Worm (Caenorhabditis elegans): ENCODE data around the gene T06E6.10.

T06E6.10 gene

DNA sequence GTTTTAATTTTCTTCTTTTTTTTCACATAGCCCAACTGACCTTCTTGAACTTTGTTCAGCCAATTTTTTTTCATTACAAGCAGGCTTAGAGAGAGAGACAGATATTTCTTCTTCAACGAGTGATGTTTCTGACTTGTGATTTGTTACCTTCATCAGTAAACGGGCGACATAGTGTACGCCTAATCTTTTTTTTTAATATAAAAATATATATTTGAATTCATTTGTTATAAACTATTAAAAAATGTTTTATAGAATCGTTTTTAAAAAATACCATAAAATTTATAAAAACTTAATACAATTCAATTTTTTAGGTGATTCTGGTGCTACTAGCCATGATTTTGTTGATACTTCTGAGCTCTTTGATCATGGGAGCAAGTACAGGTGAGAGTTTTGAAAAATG, at the start of gene T06E6.10:
TSS of gene T06E6.10 (plus strand) at position 301 of the 400 bp plus-strand sequence.
- TF ChIP-seq ztf-22 (GFP tag; optimal IDR thresholded peaks at IDR 0.05) (no peak), T07F8.4 (tag; optimal IDR thresholded peaks at IDR 0.05) (no peak), hlh-26 (GFP tag; conservative IDR thresholded peaks at IDR 0.05) (no peak), F57C9.4 (tag; optimal IDR thresholded peaks at IDR 0.05) (no peak), Y56A3A.18 (GFP tag; IDR thresholded peaks at IDR 0.05) (no peak), bed-2 (GFP tag; IDR thresholded peaks at IDR 0.05) (no peak), unc-62 (GFP tag; optimal IDR thresholded peaks at IDR 0.05) (no peak), egl-18 (GFP tag; IDR thresholded peaks at IDR 0.05) (no peak), F49E8.2 (tag; optimal IDR thresholded peaks at IDR 0.05; ENCODE audit: insufficient read depth) (no peak), Y53F4B.3 (GFP tag; IDR thresholded peaks at IDR 0.05) (no peak), let-607 (tag; optimal IDR thresholded peaks at IDR 0.05) (no peak), ZK185.1 (tag; optimal IDR thresholded peaks at IDR 0.05; ENCODE audit: poor library complexity, severe bottlenecking) (no peak), ztf-26 (tag; optimal IDR thresholded peaks at IDR 0.05) (no peak), pbrm-1 (GFP tag; IDR thresholded peaks at IDR 0.05) (no peak), nhr-80 (tag; optimal IDR thresholded peaks at IDR 0.05) (no peak), egl-44 (GFP tag; IDR thresholded peaks at IDR 0.05) (no peak), athp-1 (tag; optimal IDR thresholded peaks at IDR 0.05) (no peak), attf-6 (GFP tag; IDR thresholded peaks at IDR 0.05) (no peak)

DNA sequence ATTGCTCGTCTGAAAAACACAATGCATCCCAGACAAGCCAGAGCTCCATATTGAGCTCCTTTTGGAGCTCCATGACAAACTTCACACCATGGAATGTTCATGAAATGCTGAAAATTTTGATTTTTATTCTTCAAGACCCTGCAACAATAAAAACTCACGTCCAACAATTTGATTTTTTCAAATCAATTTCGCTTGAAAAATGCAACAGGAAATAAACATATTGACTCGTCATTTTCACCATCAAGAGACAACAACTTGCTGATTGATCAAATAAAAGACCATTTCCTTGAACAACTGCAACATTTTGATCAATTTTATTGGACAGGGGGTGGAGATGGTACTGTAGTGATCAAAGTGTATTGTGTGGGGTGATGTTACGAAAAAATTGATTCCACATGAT, 48.2 kb upstream of the T06E6.10 start, which contains the start of gene nhr-269:
TSS of gene nhr-269 (minus strand) at position 101 of the 400 bp plus-strand sequence.
- TF ChIP-seq B0261.1 (tag; optimal IDR thresholded peaks at IDR 0.05), result no peak
- TF ChIP-seq Y53F4B.3 (GFP tag; IDR thresholded peaks at IDR 0.05), result no peak
- TF ChIP-seq lin-40 (tag; optimal IDR thresholded peaks at IDR 0.05), result no peak
- TF ChIP-seq die-1 (tag; optimal IDR thresholded peaks at IDR 0.05), result no peak
- TF ChIP-seq hmg-1.2 (GFP tag; IDR thresholded peaks at IDR 0.05), result no peak
- no peak for TF ChIP-seq tlf-1 (GFP tag; optimal IDR thresholded peaks at IDR 0.05)
- no peak for TF ChIP-seq D2030.7 (GFP tag; IDR thresholded peaks at IDR 0.05)
- TF ChIP-seq ceh-91 (GFP tag; IDR thresholded peaks at IDR 0.05), result no peak
- no peak for TF ChIP-seq unc-130 (GFP tag; optimal IDR thresholded peaks at IDR 0.05)
- TF ChIP-seq F39B2.1 (GFP tag; IDR thresholded peaks at IDR 0.05), result no peak

DNA sequence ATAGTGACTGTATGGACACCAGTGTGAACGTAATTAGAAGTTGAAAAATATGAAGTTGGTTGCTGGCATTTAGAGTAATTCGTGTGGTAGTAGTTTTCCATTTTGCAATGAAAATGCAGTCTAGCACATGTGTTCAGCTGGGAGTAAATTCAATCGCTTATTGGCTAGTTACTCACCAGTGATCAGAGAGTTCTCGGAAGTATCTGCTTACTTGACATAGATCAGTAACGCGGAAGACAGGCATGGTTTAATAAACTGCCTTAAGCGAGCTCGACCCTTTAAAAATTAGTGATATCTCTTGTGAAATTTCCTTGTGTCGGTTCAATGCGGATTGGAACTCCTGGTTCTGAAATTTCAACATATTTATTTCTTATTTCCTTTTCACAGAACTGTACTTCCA, 41.7 kb upstream of the T06E6.10 start, which contains the start of gene srh-52:
TSS of gene srh-52 (minus strand) at position 101 of the 400 bp plus-strand sequence.
- TF ChIP-seq F52B5.7 (tag; optimal IDR thresholded peaks at IDR 0.05), result no peak
- TF ChIP-seq lin-35 (GFP tag; optimal IDR thresholded peaks at IDR 0.05), result no peak
- no peak for TF ChIP-seq unc-130 (GFP tag; optimal IDR thresholded peaks at IDR 0.05)
- no peak for TF ChIP-seq ccch-3 (GFP tag; optimal IDR thresholded peaks at IDR 0.05)
- TF ChIP-seq egl-18 (GFP tag; IDR thresholded peaks at IDR 0.05), result no peak
- TF ChIP-seq rec-8 (tag; optimal IDR thresholded peaks at IDR 0.05), result no peak

DNA sequence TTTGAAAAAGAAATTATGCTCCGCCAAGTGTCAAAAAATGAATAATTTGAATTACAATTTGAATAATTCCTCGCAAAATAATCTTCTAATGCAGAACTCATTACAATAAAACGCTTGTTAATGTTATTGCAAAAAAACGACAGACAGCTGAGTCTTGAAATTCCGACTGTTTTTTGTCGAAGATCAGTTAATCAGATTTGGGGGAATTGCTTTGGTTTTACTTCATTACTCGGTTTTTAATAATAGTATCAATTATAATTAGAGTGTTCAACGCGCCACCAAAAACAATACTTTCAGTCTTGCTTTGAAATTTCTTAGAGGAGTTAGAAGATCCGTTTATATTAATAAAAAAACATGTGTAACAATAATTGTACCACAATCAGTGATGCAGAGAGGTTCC, 40.0 kb upstream of the T06E6.10 start, which contains the start of gene srh-122:
TSS of gene srh-122 (minus strand) at position 101 of the 400 bp plus-strand sequence.
- TF ChIP-seq tlf-1 (GFP tag; optimal IDR thresholded peaks at IDR 0.05), result no peak
- TF ChIP-seq ztf-28 (GFP tag; IDR thresholded peaks at IDR 0.05), result no peak

DNA sequence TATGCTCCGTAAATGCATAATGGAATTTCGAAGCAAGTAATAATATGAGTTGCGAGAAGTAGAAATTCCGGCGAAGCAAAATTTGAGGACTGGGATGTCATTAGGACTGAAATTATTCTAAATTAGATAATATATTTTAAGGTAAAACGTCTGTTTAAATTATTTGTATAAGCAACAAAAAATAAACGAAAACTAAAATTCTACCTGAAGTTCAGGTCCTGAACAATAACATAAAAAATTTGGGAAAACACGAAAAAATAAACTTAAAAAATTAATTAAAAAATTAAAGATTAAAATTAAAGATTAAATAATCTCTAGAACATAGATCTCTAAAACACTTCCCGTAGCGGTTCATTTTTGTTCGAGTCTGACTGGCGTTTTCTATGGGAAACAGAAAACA, 38.1 kb upstream of the T06E6.10 start, which contains the start of gene srh-251:
TSS of gene srh-251 (minus strand) at position 101 of the 400 bp plus-strand sequence.
- TF ChIP-seq pha-4 (tag; optimal IDR thresholded peaks at IDR 0.05) (no peak), unc-62 (GFP tag; optimal IDR thresholded peaks at IDR 0.05) (no peak), C17E4.6 (GFP tag; IDR thresholded peaks at IDR 0.05) (no peak), attf-6 (GFP tag; IDR thresholded peaks at IDR 0.05) (no peak)

All from whole organism, young adult.